Worm (Caenorhabditis elegans) whole organism, L4 larva: ENCODE data around the gene srh-27.

Experiments used
- D1046.2 ChIP-seq: fragments of 200-800 bp; sonication (Bioruptor generic); IDR thresholded peaks from 2 replicates; pipeline ENCODE4 v1.3.6; 2022; ENCODE audit warnings: missing genetic modification characterization, missing compliant biosample characterization
- F49E8.2 ChIP-seq: sonication (generic microtip); optimal IDR thresholded peaks from 2 replicates; lab custom pipeline; 2016; ENCODE audit warnings: missing compliant biosample characterization, mild to moderate bottlenecking, missing genetic modification characterization, borderline replicate concordance
- R02D3.7 ChIP-seq: fragments of 150-350 bp; sonication (generic microtip); optimal IDR thresholded peaks from 3 replicates; lab custom pipeline; 2014; ENCODE audit warnings: missing biosample characterization, missing genetic modification characterization
- T20F7.1 ChIP-seq: fragments of 200-800 bp; sonication (Bioruptor generic); optimal IDR thresholded peaks from 2 replicates; lab custom pipeline; 2018; ENCODE audit warnings: mild to moderate bottlenecking, missing genetic modification characterization, missing compliant biosample characterization
- Y75B8A.6 ChIP-seq: fragments of 200-800 bp; sonication (Bioruptor generic); IDR thresholded peaks from 2 replicates; pipeline ENCODE4 v1.3.6; 2022; ENCODE audit warnings: missing genetic modification reagents, missing genetic modification characterization, missing compliant biosample characterization
- ZK546.5 ChIP-seq, 2 experiments: sonication (generic microtip); optimal IDR thresholded peaks; 2 replicates each; lab custom pipeline; 2017; ENCODE audit warnings: missing biosample characterization in 2 of 2, missing genetic modification characterization in 2 of 2
- aly-2 ChIP-seq: sonication (generic microtip); optimal IDR thresholded peaks from 2 replicates; lab custom pipeline; 2018; ENCODE audit warnings: missing biosample characterization, missing genetic modification characterization
- ceh-20 ChIP-seq: fragments of 200-800 bp; sonication (Bioruptor generic); IDR thresholded peaks from 2 replicates; pipeline ENCODE4 v1.3.6; 2022; ENCODE audit warnings: missing genetic modification reagents, missing genetic modification characterization, missing compliant biosample characterization
- ceh-44 ChIP-seq: fragments of 200-800 bp; sonication (Bioruptor generic); IDR thresholded peaks from 2 replicates; pipeline ENCODE4 v1.3.6; 2022; ENCODE audit warnings: missing genetic modification reagents, missing genetic modification characterization, missing compliant biosample characterization
- ceh-62 ChIP-seq: sonication (generic microtip); optimal IDR thresholded peaks from 2 replicates; lab custom pipeline; 2017; ENCODE audit warnings: missing biosample characterization, missing genetic modification characterization
- cey-2 ChIP-seq: sonication (generic microtip); optimal IDR thresholded peaks from 3 replicates; lab custom pipeline; 2017; ENCODE audit warnings: missing genetic modification characterization, mild to moderate bottlenecking, missing compliant biosample characterization, antibody characterized with exemption, borderline replicate concordance; ENCODE audit not compliant: insufficient read depth
- ctbp-1 ChIP-seq: fragments of 200-800 bp; sonication (Bioruptor generic); IDR thresholded peaks from 2 replicates; pipeline ENCODE4 v1.3.6; 2022; ENCODE audit warnings: missing genetic modification reagents, missing genetic modification characterization, missing compliant biosample characterization
- daf-12 ChIP-seq: fragments of 150-350 bp; optimal IDR thresholded peaks from 2 replicates; lab custom pipeline; 2014; ENCODE audit warnings: missing biosample characterization, missing genetic modification reagents, missing genetic modification characterization
- dmd-8 ChIP-seq: fragments of 200-800 bp; sonication (Bioruptor generic); IDR thresholded peaks from 2 replicates; pipeline ENCODE4 v1.3.6; 2022; ENCODE audit warnings: missing genetic modification characterization, missing compliant biosample characterization
- gei-8 ChIP-seq: fragments of 200-800 bp; sonication (Bioruptor generic); optimal IDR thresholded peaks from 2 replicates; lab custom pipeline; 2018; ENCODE audit warnings: mild to moderate bottlenecking, missing genetic modification characterization, missing compliant biosample characterization
- hlh-30 ChIP-seq: sonication (generic microtip); optimal IDR thresholded peaks from 2 replicates; lab custom pipeline; 2017; ENCODE audit warnings: antibody characterized with exemption, mild to moderate bottlenecking, missing genetic modification characterization, missing compliant biosample characterization; ENCODE audit not compliant: insufficient read depth
- hmg-1.1 ChIP-seq: fragments of 200-800 bp; sonication (Bioruptor generic); IDR thresholded peaks from 2 replicates; pipeline ENCODE4 v1.3.6; 2022; ENCODE audit warnings: missing genetic modification reagents, missing genetic modification characterization, missing compliant biosample characterization
- jun-1 ChIP-seq: fragments of 150-350 bp; optimal IDR thresholded peaks from 2 replicates; lab custom pipeline; 2014; ENCODE audit warnings: missing biosample characterization, missing genetic modification reagents, missing genetic modification characterization
- lin-1 ChIP-seq: fragments of 200-800 bp; sonication (Bioruptor generic); IDR thresholded peaks from 2 replicates; pipeline ENCODE4 v1.3.6; 2022; ENCODE audit warnings: missing genetic modification reagents, missing genetic modification characterization, missing compliant biosample characterization
- lir-3 ChIP-seq: sonication (generic microtip); optimal IDR thresholded peaks from 2 replicates; lab custom pipeline; 2016; ENCODE audit warnings: mild to moderate bottlenecking, missing genetic modification characterization, missing compliant biosample characterization
- madf-5 ChIP-seq, 2 experiments: fragments of 200-800 bp; sonication (Bioruptor generic); IDR thresholded peaks; 2 replicates each; pipeline ENCODE4 v1.3.6; 2022; ENCODE audit warnings: missing compliant biosample characterization in 2 of 2, missing genetic modification characterization in 2 of 2
- mep-1 ChIP-seq: fragments of 150-350 bp; sonication (generic microtip); optimal IDR thresholded peaks from 3 replicates; lab custom pipeline; 2014; ENCODE audit warnings: missing biosample characterization, missing genetic modification characterization
- nhr-111 ChIP-seq: fragments of 200-800 bp; sonication (Bioruptor generic); optimal IDR thresholded peaks from 2 replicates; lab custom pipeline; 2018; ENCODE audit warnings: mild to moderate bottlenecking, missing genetic modification characterization, missing compliant biosample characterization
- nhr-28 ChIP-seq: fragments of 150-350 bp; optimal IDR thresholded peaks from 2 replicates; lab custom pipeline; 2014; ENCODE audit warnings: missing biosample characterization, missing genetic modification characterization
- nhr-41 ChIP-seq: fragments of 200-800 bp; sonication (Bioruptor generic); IDR thresholded peaks from 2 replicates; pipeline ENCODE4 v1.3.6; 2022; ENCODE audit warnings: missing genetic modification reagents, missing genetic modification characterization, missing compliant biosample characterization
- nhr-48 ChIP-seq: sonication (generic microtip); optimal IDR thresholded peaks from 2 replicates; lab custom pipeline; 2016; ENCODE audit warnings: mild to moderate bottlenecking, missing genetic modification characterization, missing compliant biosample characterization
- php-3 ChIP-seq: fragments of 200-800 bp; sonication (Bioruptor generic); IDR thresholded peaks from 2 replicates; pipeline ENCODE4 v1.3.6; 2022; ENCODE audit warnings: missing genetic modification reagents, missing genetic modification characterization, missing compliant biosample characterization
- snpc-1.2 ChIP-seq: fragments of 200-800 bp; sonication (Bioruptor generic); IDR thresholded peaks from 2 replicates; pipeline ENCODE4 v1.3.6; 2022; ENCODE audit warnings: missing genetic modification reagents, missing genetic modification characterization, missing compliant biosample characterization
- snpc-4 ChIP-seq: fragments of 150-350 bp; optimal IDR thresholded peaks from 2 replicates; lab custom pipeline; 2014; ENCODE audit warnings: missing biosample characterization, missing genetic modification characterization
- tra-1 ChIP-seq: fragments of 200-800 bp; sonication (Bioruptor generic); IDR thresholded peaks from 2 replicates; pipeline ENCODE4 v1.3.6; 2022; ENCODE audit warnings: missing genetic modification reagents, missing genetic modification characterization, missing compliant biosample characterization
- unc-130 ChIP-seq: sonication (generic microtip); optimal IDR thresholded peaks from 2 replicates; lab custom pipeline; 2016; ENCODE audit warnings: missing genetic modification reagents, missing genetic modification characterization, missing compliant biosample characterization
- unc-39 ChIP-seq: sonication (generic microtip); optimal IDR thresholded peaks from 2 replicates; lab custom pipeline; 2017; ENCODE audit warnings: missing biosample characterization, missing genetic modification characterization
- unc-62 ChIP-seq, 3 experiments: fragments of 150-350 bp in 1 of 3; sonication (generic microtip); optimal IDR thresholded peaks in 2 of 3; peaks in 1 of 3; 1 replicate in 1 of 3; 2 replicates in 2 of 3; lab custom pipeline; 2014 to 2017; ENCODE audit warnings: missing biosample characterization in 3 of 3, missing genetic modification characterization in 3 of 3, missing genetic modification reagents in 3 of 3, missing genotype in 1 of 3
- vab-7 ChIP-seq: fragments of 200-800 bp; sonication (Bioruptor generic); IDR thresholded peaks from 2 replicates; pipeline ENCODE4 v1.3.6; 2022; ENCODE audit warnings: missing genetic modification reagents, missing genetic modification characterization, missing compliant biosample characterization
- zag-1 ChIP-seq: fragments of 150-350 bp; optimal IDR thresholded peaks from 2 replicates; lab custom pipeline; 2014; ENCODE audit warnings: missing biosample characterization, missing genetic modification characterization
- zfp-2 ChIP-seq: sonication (generic microtip); optimal IDR thresholded peaks from 2 replicates; lab custom pipeline; 2016; ENCODE audit warnings: mild to moderate bottlenecking, missing genetic modification characterization, missing compliant biosample characterization
- ztf-11 ChIP-seq: fragments of 150-350 bp; optimal IDR thresholded peaks from 2 replicates; lab custom pipeline; 2014; ENCODE audit warnings: missing biosample characterization, missing genetic modification characterization

srh-27 gene

DNA sequence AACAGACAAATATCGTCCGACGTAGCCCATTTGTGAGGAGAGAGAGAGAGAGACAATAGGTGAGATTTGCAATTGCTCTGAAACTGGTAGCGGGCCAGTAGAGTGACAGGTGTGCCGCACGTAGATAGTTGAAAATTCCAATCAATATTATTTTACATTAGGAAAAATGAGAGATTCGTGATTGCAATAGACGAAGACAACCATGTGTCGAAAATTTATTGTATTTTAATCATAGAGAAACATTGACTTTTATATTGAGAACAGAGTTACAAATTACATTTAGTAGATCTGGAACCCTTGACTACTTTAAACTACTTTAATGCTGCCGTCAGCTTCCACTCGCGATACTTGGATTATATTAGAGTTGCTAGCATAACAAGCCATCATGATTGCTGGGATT, 35.9 kb upstream of the srh-27 start, which contains the start of gene Y57A10C.1:
Gene Y57A10C.1, minus strand, starts transcription at position 101 of the 400 bp plus-strand sequence.
- peak in 1 of 2 experiments; percentile 64 for TF ChIP-seq unc-62 (GFP tag; optimal IDR thresholded peaks at IDR 0.05 in 1 of 2; lab: Kevin White, UChicago)
- TF ChIP-seq unc-62 (tag; optimal IDR thresholded peaks at IDR 0.05; lab: Kevin White, UChicago) = no peak
- TF ChIP-seq snpc-4 (tag; lab: Kevin White, UChicago) = no peak
- TF ChIP-seq hlh-30 (tag; lab: Kevin White, UChicago) = no peak
- TF ChIP-seq, all 104 proteins: peak for 1

DNA sequence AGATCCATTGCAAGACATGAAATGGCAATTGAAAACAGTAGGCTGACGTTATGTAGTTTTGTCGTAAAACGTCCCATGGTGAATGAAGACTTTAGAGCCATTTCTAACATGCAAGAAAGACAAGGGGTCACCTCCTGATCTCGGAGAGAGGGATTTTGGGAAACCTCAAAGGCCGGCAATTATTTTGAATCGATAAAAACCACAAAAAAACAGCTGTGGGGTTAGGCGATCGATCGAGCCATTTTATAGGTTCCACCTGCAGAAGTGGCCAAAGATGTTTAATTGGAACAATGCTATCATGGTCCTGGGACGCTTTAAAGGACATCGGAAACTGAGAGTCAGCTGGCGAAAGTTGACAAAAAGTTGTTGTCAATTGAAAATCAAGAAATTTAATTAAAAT, 33.5 kb upstream of the srh-27 start, which contains the start of gene Y57A10C.11:
Gene Y57A10C.11, minus strand, starts transcription at position 101 of the 400 bp plus-strand sequence.
- TF ChIP-seq zfp-2 (tag; lab: Kevin White, UChicago) (no peak), vab-7 (GFP tag; lab: Robert Waterston, UW) (no peak), cey-2 (no peak), ZK546.5 (tag; optimal IDR thresholded peaks at IDR 0.05; lab: Kevin White, UChicago) (no peak), lir-3 (tag; lab: Kevin White, UChicago) (no peak), T20F7.1 (GFP tag; lab: Kevin White, UChicago) (no peak), unc-62 (GFP tag; optimal IDR thresholded peaks at IDR 0.05 in 1 of 2; lab: Kevin White, UChicago) (peak in 1 of 2 experiments; percentile 74), unc-62 (tag; optimal IDR thresholded peaks at IDR 0.05; lab: Kevin White, UChicago) (no peak)

DNA sequence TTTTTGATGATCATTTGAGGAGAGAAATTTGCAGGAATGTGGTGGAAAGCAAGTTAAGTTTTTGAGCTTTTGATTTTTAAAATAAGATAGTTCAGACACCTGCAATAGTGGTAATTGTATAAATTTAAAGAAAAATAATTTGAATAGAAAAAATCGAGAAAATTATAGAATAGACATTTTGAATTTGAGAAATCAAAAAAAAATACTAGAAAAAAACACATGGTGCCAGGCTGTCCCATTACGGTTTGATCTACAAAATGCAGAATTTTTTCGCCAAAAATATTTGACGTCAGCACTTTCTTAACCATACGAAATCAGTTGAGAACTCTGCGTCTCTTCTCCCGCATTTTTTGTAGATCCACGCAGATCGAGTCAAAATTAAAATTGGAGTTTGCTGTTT, 30.8 kb upstream of the srh-27 start, which contains the start of gene sre-27:
Gene sre-27, minus strand, starts transcription at position 101 of the 400 bp plus-strand sequence.
- TF ChIP-seq snpc-1.2 (GFP tag; lab: Robert Waterston, UW) = no peak
- no peak for TF ChIP-seq nhr-111 (GFP tag; lab: Kevin White, UChicago)
- no peak for TF ChIP-seq gei-8 (GFP tag; lab: Kevin White, UChicago)
- TF ChIP-seq unc-39 (tag; lab: Kevin White, UChicago) = no peak
- TF ChIP-seq lin-1 = no peak
- TF ChIP-seq nhr-41 (GFP tag; lab: Robert Waterston, UW) = no peak
- no peak for TF ChIP-seq nhr-28 (tag; lab: Kevin White, UChicago)
- no peak for TF ChIP-seq ztf-11 (tag; lab: Kevin White, UChicago)
- TF ChIP-seq php-3 (GFP tag; lab: Robert Waterston, UW) = no peak
- no peak for TF ChIP-seq mep-1 (tag; lab: Kevin White, UChicago)

DNA sequence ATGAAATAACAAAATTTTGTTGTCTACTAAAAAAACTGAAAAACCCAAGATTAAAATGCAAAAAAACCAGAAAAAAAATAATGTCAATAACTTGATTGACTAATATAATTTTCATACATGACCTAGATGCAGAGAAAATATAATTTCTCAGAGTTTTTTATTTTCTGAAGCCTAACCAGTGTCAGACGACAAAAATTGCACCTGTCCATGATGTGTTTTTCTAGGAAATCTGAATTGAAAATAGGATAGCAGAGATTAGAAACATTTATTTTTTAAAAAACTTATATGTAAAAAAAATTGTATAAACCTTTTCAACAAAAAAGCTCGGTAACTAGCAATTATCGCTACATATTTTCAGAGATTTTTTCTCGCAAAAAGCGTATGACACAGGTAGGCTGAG, 30.3 kb upstream of the srh-27 start:
- TF ChIP-seq nhr-111 (GFP tag; lab: Kevin White, UChicago) = no peak
- no peak for TF ChIP-seq ceh-62 (tag; lab: Kevin White, UChicago)

DNA sequence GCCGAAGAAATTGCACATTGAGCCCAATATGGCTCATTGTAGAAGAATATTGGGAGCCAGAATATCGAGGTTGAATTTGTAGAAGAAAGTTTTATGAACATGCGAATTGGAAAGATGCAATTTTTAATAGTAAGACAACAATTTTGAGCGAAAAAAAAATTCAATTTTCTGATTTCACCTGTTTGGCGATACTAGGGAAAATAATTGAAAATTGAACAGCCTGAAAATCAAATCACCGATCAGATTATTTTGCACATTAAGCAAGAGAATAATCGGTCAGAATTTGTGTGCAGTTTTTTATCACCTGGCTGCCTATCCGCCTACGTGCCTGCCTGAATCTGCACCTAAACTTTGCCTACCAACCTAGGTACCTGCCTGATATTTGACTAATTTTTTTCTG, 27.9 kb upstream of the srh-27 start, which contains the start of gene sre-26:
Gene sre-26, minus strand, starts transcription at position 101 of the 400 bp plus-strand sequence.
- TF ChIP-seq ceh-20 (no peak), ceh-44 (GFP tag; lab: Robert Waterston, UW) (no peak), R02D3.7 (tag; lab: Kevin White, UChicago) (no peak), nhr-48 (tag; lab: Kevin White, UChicago) (no peak), php-3 (GFP tag; lab: Robert Waterston, UW) (no peak), madf-5 (GFP tag; IDR thresholded peaks at IDR 0.05; lab: Robert Waterston, UW) (no peak), tra-1 (GFP tag; lab: Robert Waterston, UW) (no peak), jun-1 (no peak), daf-12 (tag; lab: Kevin White, UChicago) (no peak), F49E8.2 (no peak), unc-62 (GFP tag; optimal IDR thresholded peaks at IDR 0.05 in 1 of 2; lab: Kevin White, UChicago) (no peak), unc-62 (tag; optimal IDR thresholded peaks at IDR 0.05; lab: Kevin White, UChicago) (no peak), unc-130 (GFP tag; lab: Kevin White, UChicago) (no peak), zfp-2 (tag; lab: Kevin White, UChicago) (no peak), hmg-1.1 (GFP tag; lab: Robert Waterston, UW) (no peak), ctbp-1 (GFP tag; lab: Robert Waterston, UW) (no peak), dmd-8 (GFP tag; lab: Robert Waterston, UW) (no peak), Y75B8A.6 (no peak), D1046.2 (no peak), aly-2 (no peak), zag-1 (tag; lab: Kevin White, UChicago) (no peak)
